Worm (Caenorhabditis elegans): Measurements from ENCODE around the gene Y71H2AM.14.

DNA sequence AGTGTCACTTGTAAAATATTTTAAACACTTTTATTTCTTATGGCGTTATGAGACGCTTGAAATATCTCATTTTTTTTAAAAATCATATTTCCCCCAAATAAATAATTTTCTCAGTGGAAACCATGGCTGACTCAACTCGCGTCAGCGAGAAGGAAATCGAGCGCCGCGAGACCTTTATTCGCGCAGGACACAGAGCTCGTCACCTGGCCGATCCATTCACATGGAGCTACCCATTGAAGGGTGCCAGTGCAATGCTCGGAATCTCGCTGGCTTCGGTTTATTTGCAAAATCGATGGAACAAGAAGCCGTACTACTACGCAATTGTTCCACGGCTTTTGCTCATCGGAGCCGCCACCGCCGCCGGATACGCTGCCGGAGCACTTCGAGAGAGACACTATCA, 40.3 kb upstream of the Y71H2AM.14 start, which contains the start of gene nduc-2:
- TF ChIP-seq ama-1 (optimal IDR thresholded peaks at IDR 0.05) (no peak), egl-27 (tag; optimal IDR thresholded peaks at IDR 0.05) (no peak), sma-3 (GFP tag; optimal IDR thresholded peaks at IDR 0.05) (peak; percentile 29), blmp-1 (tag; optimal IDR thresholded peaks at IDR 0.05; ENCODE audit: insufficient read depth) (no peak), nhr-10 (tag; optimal IDR thresholded peaks at IDR 0.05) (no peak), lin-39 (tag; optimal IDR thresholded peaks at IDR 0.05) (no peak), nhr-12 (tag; optimal IDR thresholded peaks at IDR 0.05) (no peak), ztf-11 (tag; optimal IDR thresholded peaks at IDR 0.05) (no peak), snpc-4 (tag; optimal IDR thresholded peaks at IDR 0.05) (no peak), nhr-237 (tag; optimal IDR thresholded peaks at IDR 0.05) (no peak), nhr-25 (tag; optimal IDR thresholded peaks at IDR 0.05) (no peak), ztf-4 (tag; optimal IDR thresholded peaks at IDR 0.05) (no peak), mdl-1 (tag; optimal IDR thresholded peaks at IDR 0.05) (no peak), R02D3.7 (tag; optimal IDR thresholded peaks at IDR 0.05) (no peak)
